Worm (Caenorhabditis elegans): ENCODE data around the gene npr-16.
A peak's percentile ranks its signal among the peaks of the same experiment; 100 is the strongest.

npr-16 gene

DNA sequence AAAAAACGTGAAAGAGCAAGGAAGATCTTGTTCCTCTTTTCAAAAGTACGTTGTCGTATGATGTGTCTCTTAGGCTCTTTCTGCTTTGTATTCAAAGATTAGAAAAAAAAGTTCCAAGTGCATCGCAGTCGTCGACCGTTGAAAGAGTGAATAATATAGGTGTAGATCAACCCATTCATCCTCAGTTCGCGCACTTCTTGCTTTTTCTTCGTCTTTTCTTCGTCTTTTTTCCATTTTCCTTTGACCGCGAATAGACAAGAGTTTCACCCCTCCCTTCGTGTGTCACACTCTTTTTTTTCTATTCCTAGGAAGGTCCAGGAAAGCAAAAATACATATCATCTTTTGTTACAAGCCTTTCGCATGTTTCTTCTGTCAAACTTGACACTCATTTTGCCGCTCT is 8.1 kb downstream of the npr-16 start:
- peak in 1 of 2 experiments; percentile 91 for TF ChIP-seq unc-62 (GFP tag; optimal IDR thresholded peaks at IDR 0.05 in 1 of 2)
- TF ChIP-seq unc-62 (tag; optimal IDR thresholded peaks at IDR 0.05) = no peak
- TF ChIP-seq nhr-6 (tag; optimal IDR thresholded peaks at IDR 0.05) = no peak
- TF ChIP-seq ceh-20 (GFP tag; IDR thresholded peaks at IDR 0.05) = no peak
- TF ChIP-seq aha-1 (tag) = peak; percentile 72
- TF ChIP-seq nhr-77 (tag; optimal IDR thresholded peaks at IDR 0.05) = no peak

DNA sequence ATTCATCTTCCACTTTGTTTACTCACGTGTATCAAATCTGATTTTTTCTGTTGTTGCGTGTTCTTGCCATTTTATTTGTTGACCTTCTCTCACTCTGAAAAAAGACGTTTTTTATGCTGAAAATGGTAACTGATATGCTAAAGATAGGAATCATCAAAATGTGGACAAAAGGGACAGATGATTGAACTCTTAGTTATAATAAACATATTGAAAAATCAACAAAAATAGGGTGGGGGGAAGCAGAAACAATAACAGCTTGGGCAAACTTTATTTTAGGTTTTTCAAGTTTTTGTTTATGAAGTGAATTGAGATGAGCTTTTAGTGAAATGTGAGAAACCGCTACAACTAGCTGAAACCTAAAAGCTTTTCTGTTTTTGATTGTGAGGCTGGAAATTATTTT is 14.3 kb downstream of the npr-16 start, which contains the start of gene F56B6.6:
Gene F56B6.6 (minus strand): TSS at position 101 of the 400 bp plus-strand sequence.
- TF ChIP-seq ceh-62 (tag; optimal IDR thresholded peaks at IDR 0.05) (no peak), set-16 (GFP tag; IDR thresholded peaks at IDR 0.05) (no peak), ztf-7 (tag; optimal IDR thresholded peaks at IDR 0.05) (no peak), nhr-111 (GFP tag; optimal IDR thresholded peaks at IDR 0.05) (no peak), mdt-29 (GFP tag; IDR thresholded peaks at IDR 0.05) (no peak), zip-2 (tag; optimal IDR thresholded peaks at IDR 0.05) (no peak), daf-8 (GFP tag; IDR thresholded peaks at IDR 0.05) (no peak), lsy-2 (tag; optimal IDR thresholded peaks at IDR 0.05) (no peak), daf-19 (GFP tag; conservative IDR thresholded peaks at IDR 0.05) (no peak), nhr-102 (tag; optimal IDR thresholded peaks at IDR 0.05) (no peak), Y48G9A.11 (GFP tag; IDR thresholded peaks at IDR 0.05) (no peak), fos-1 (tag; optimal IDR thresholded peaks at IDR 0.05) (no peak), spr-1 (tag; optimal IDR thresholded peaks at IDR 0.05) (no peak), dve-1 (tag; optimal IDR thresholded peaks at IDR 0.05; ENCODE audit: insufficient read depth) (no peak), zip-11 (GFP tag; IDR thresholded peaks at IDR 0.05) (no peak), lin-29 (GFP tag; IDR thresholded peaks at IDR 0.05) (no peak), mdl-1 (tag; optimal IDR thresholded peaks at IDR 0.05) (no peak)

DNA sequence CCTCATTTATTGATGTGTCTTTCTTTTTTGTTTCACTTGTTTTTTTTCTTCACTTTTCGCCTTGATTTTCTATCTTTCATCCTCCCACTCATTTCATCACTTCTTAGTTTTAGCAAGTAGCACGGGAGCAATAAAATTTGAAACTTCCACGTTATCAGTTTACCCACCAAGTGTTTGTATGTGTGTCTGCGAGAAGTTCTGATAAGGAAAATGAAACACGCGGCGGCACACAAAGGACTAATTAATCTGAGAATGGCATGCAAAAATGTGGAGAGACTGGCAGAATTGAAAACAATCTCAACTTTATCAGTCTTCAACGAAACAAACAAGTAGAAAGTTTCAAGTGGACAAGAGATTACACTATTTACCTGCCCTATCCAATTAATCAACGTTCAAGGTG is 15.6 kb downstream of the npr-16 start:
- TF ChIP-seq spr-3 (GFP tag; optimal IDR thresholded peaks at IDR 0.05) (no peak), dmd-6 (GFP tag; IDR thresholded peaks at IDR 0.05) (peak; percentile 89), Y75B8A.6 (GFP tag; IDR thresholded peaks at IDR 0.05) (no peak), ceh-82 (tag; optimal IDR thresholded peaks at IDR 0.05) (no peak), hlh-11 (tag; optimal IDR thresholded peaks at IDR 0.05) (peak; percentile 80), mep-1 (tag; optimal IDR thresholded peaks at IDR 0.05) (no peak), mdl-1 (tag; optimal IDR thresholded peaks at IDR 0.05) (peak in 1 of 2 experiments; percentile 80), mes-2 (tag; optimal IDR thresholded peaks at IDR 0.05; ENCODE audit: poor library complexity, severe bottlenecking) (peak; percentile 8), Y105C5A.15 (GFP tag; IDR thresholded peaks at IDR 0.05) (no peak), mxl-3 (GFP tag; optimal IDR thresholded peaks at IDR 0.05) (peak; percentile 80), nhr-77 (tag; optimal IDR thresholded peaks at IDR 0.05) (peak; percentile 55), pqm-1 (tag; optimal IDR thresholded peaks at IDR 0.05) (peak; percentile 87), aha-1 (tag) (peak; percentile 98), nhr-28 (tag; optimal IDR thresholded peaks at IDR 0.05) (peak; percentile 89), hlh-30 (tag; optimal IDR thresholded peaks at IDR 0.05; ENCODE audit: insufficient read depth) (peak; percentile 69), dve-1 (tag; optimal IDR thresholded peaks at IDR 0.05; ENCODE audit: insufficient read depth) (peak; percentile 88), lsy-2 (tag; optimal IDR thresholded peaks at IDR 0.05) (peak in 1 of 2 experiments; percentile 23), unc-62 (GFP tag; optimal IDR thresholded peaks at IDR 0.05 in 1 of 2) (peak in 1 of 2 experiments; percentile 78), unc-62 (tag; optimal IDR thresholded peaks at IDR 0.05) (no peak), tra-1 (GFP tag; IDR thresholded peaks at IDR 0.05) (0 out of 2 replicates have a peak, but pooled peaks have one; percentile 68), php-3 (GFP tag; IDR thresholded peaks at IDR 0.05) (peak; percentile 88), daf-16 (GFP tag; optimal IDR thresholded peaks at IDR 0.05) (no peak), daf-16 (tag; optimal IDR thresholded peaks at IDR 0.05) (peak; percentile 92), hmg-1.1 (GFP tag; IDR thresholded peaks at IDR 0.05) (no peak), lin-38 (GFP tag; IDR thresholded peaks at IDR 0.05) (no peak)

Measured in whole organism, L4 larva.